Worm (Caenorhabditis elegans): Measurements from ENCODE around the gene C40A11.3.

DNA sequence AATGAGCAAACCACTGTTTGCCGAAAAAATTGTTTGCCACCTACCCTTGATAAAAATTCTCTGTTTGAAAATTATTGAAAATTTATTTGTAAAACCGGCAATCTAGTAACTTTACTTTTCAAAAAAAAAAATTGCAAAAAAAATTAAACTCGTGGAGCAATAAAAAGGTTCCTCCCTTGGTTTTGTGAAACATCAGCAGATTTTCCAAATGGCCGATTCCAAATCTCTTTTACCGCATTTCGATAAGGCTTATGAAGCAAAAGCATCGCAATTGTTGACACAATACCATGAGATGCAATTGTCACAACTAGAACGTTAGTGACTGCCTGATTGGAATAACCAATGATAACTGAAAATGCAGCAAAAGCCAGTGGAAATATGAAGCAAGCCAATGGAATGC lies 26.4 kb upstream of the C40A11.3 start:
- TF ChIP-seq fos-1 (tag; optimal IDR thresholded peaks at IDR 0.05) (no peak), ama-1 (optimal IDR thresholded peaks at IDR 0.05) (no peak), unc-62 (GFP tag; optimal IDR thresholded peaks at IDR 0.05) (no peak), jun-1 (tag; optimal IDR thresholded peaks at IDR 0.05) (no peak), ceh-16 (tag; optimal IDR thresholded peaks at IDR 0.05) (no peak), nhr-237 (tag; optimal IDR thresholded peaks at IDR 0.05) (no peak), nhr-77 (tag; optimal IDR thresholded peaks at IDR 0.05) (no peak), nhr-28 (tag; optimal IDR thresholded peaks at IDR 0.05) (no peak), nhr-11 (tag; optimal IDR thresholded peaks at IDR 0.05) (no peak), ZK546.5 (tag; optimal IDR thresholded peaks at IDR 0.05) (no peak)
